Worm (Caenorhabditis elegans) whole organism, late embryonic: ENCODE results near the gene gcsh-1.

ENCODE experiments used
- F13H6.1 ChIP-seq: sonication (generic microtip); optimal IDR thresholded peaks from 2 replicates; lab custom pipeline; 2016; ENCODE audit warnings: missing genetic modification characterization, missing compliant biosample characterization
- K09A11.1 ChIP-seq: sonication (generic microtip); optimal IDR thresholded peaks from 2 replicates; lab custom pipeline; 2017; ENCODE audit warnings: antibody characterized with exemption, mild to moderate bottlenecking, missing genetic modification characterization, missing compliant biosample characterization; ENCODE audit not compliant: insufficient read depth
- T23F11.4 ChIP-seq: fragments of 200-800 bp; sonication (Bioruptor generic); optimal IDR thresholded peaks from 2 replicates; lab custom pipeline; 2018; ENCODE audit warnings: mild to moderate bottlenecking, missing genetic modification characterization, missing compliant biosample characterization
- Y22D7AL.16 ChIP-seq: sonication (generic microtip); optimal IDR thresholded peaks from 2 replicates; lab custom pipeline; 2016; ENCODE audit warnings: missing genetic modification characterization, missing compliant biosample characterization
- ahr-1 ChIP-seq: sonication (generic microtip); optimal IDR thresholded peaks from 2 replicates; lab custom pipeline; 2016; ENCODE audit warnings: missing genetic modification characterization, missing compliant biosample characterization
- ama-1 ChIP-seq: fragments of 150-350 bp; optimal IDR thresholded peaks from 2 replicates; lab custom pipeline; 2014
- ceh-14 ChIP-seq: sonication (generic microtip); optimal IDR thresholded peaks from 2 replicates; lab custom pipeline; 2016; ENCODE audit warnings: missing genotype, missing genetic modification characterization, missing compliant biosample characterization
- ceh-18 ChIP-seq: sonication (generic microtip); optimal IDR thresholded peaks from 2 replicates; lab custom pipeline; 2016; ENCODE audit warnings: missing genetic modification characterization, missing compliant biosample characterization
- ceh-22 ChIP-seq: sonication (generic microtip); optimal IDR thresholded peaks from 2 replicates; lab custom pipeline; 2017; ENCODE audit warnings: missing biosample characterization, missing genetic modification characterization
- ceh-30 ChIP-seq: fragments of 150-350 bp; optimal IDR thresholded peaks from 2 replicates; lab custom pipeline; 2014; ENCODE audit warnings: missing biosample characterization, missing genetic modification characterization
- ceh-34 ChIP-seq: sonication (generic microtip); optimal IDR thresholded peaks from 2 replicates; lab custom pipeline; 2016; ENCODE audit warnings: mild to moderate bottlenecking, missing genetic modification characterization, missing compliant biosample characterization
- ceh-48 ChIP-seq: sonication (generic microtip); optimal IDR thresholded peaks from 2 replicates; lab custom pipeline; 2016; ENCODE audit warnings: missing genetic modification characterization, inconsistent platforms, missing compliant biosample characterization
- ceh-6 ChIP-seq: fragments of 200-800 bp; sonication (Bioruptor generic); optimal IDR thresholded peaks from 2 replicates; lab custom pipeline; 2018; ENCODE audit warnings: mild to moderate bottlenecking, missing genetic modification characterization, missing compliant biosample characterization
- ceh-9 ChIP-seq: sonication (generic microtip); optimal IDR thresholded peaks from 2 replicates; lab custom pipeline; 2016; ENCODE audit warnings: mild to moderate bottlenecking, missing genetic modification characterization, inconsistent platforms, missing compliant biosample characterization
- dve-1 ChIP-seq: sonication (generic microtip); optimal IDR thresholded peaks from 2 replicates; lab custom pipeline; 2017; ENCODE audit warnings: antibody characterized with exemption, mild to moderate bottlenecking, missing genetic modification characterization, missing compliant biosample characterization
- elt-2 ChIP-seq: sonication (generic microtip); optimal IDR thresholded peaks from 2 replicates; lab custom pipeline; 2016; ENCODE audit warnings: missing genetic modification reagents, missing genetic modification characterization, missing compliant biosample characterization
- elt-4 ChIP-seq: sonication (generic microtip); optimal IDR thresholded peaks from 2 replicates; lab custom pipeline; 2016; ENCODE audit warnings: missing genetic modification characterization, missing compliant biosample characterization
- ets-4 ChIP-seq: sonication (generic microtip); optimal IDR thresholded peaks from 2 replicates; lab custom pipeline; 2016; ENCODE audit warnings: missing genetic modification characterization, missing compliant biosample characterization
- eyg-1 ChIP-seq: sonication (generic microtip); optimal IDR thresholded peaks from 2 replicates; lab custom pipeline; 2016; ENCODE audit warnings: missing genotype, missing genetic modification characterization, missing compliant biosample characterization
- fax-1 ChIP-seq: sonication (generic microtip); optimal IDR thresholded peaks from 2 replicates; lab custom pipeline; 2016; ENCODE audit warnings: missing genotype, missing genetic modification characterization, missing compliant biosample characterization
- fkh-6 ChIP-seq: sonication (generic microtip); optimal IDR thresholded peaks from 2 replicates; lab custom pipeline; 2016; ENCODE audit warnings: missing genetic modification characterization, missing compliant biosample characterization
- gmeb-2 ChIP-seq: sonication (generic microtip); optimal IDR thresholded peaks from 2 replicates; lab custom pipeline; 2016; ENCODE audit warnings: missing genetic modification characterization, inconsistent platforms, missing compliant biosample characterization
- hlh-15 ChIP-seq: sonication (generic microtip); optimal IDR thresholded peaks from 2 replicates; lab custom pipeline; 2016; ENCODE audit warnings: missing genetic modification characterization, missing compliant biosample characterization
- hlh-30 ChIP-seq: sonication (generic microtip); optimal IDR thresholded peaks from 2 replicates; lab custom pipeline; 2017; ENCODE audit warnings: antibody characterized with exemption, missing genetic modification characterization, missing compliant biosample characterization; ENCODE audit not compliant: insufficient read depth
- hlh-6 ChIP-seq: sonication (generic microtip); optimal IDR thresholded peaks from 2 replicates; lab custom pipeline; 2016; ENCODE audit warnings: missing genotype, missing genetic modification characterization, missing compliant biosample characterization
- hlh-8 ChIP-seq: sonication (generic microtip); optimal IDR thresholded peaks from 2 replicates; lab custom pipeline; 2016; ENCODE audit warnings: missing genotype, missing genetic modification characterization, missing compliant biosample characterization
- lim-6 ChIP-seq: sonication (generic microtip); optimal IDR thresholded peaks from 2 replicates; lab custom pipeline; 2016; ENCODE audit warnings: missing genetic modification characterization, missing compliant biosample characterization
- madf-2 ChIP-seq: sonication (generic microtip); optimal IDR thresholded peaks from 2 replicates; lab custom pipeline; 2017; ENCODE audit warnings: missing genetic modification characterization, missing compliant biosample characterization
- nfya-1 ChIP-seq: sonication (generic microtip); optimal IDR thresholded peaks from 2 replicates; lab custom pipeline; 2017; ENCODE audit warnings: missing genetic modification characterization, mild to moderate bottlenecking, missing compliant biosample characterization, antibody characterized with exemption, moderate library complexity
- nhr-11 ChIP-seq: fragments of 150-350 bp; optimal IDR thresholded peaks from 2 replicates; lab custom pipeline; 2014; ENCODE audit warnings: missing biosample characterization, missing genetic modification characterization
- odd-2 ChIP-seq: sonication (generic microtip); optimal IDR thresholded peaks from 2 replicates; lab custom pipeline; 2017; ENCODE audit warnings: antibody characterized with exemption, mild to moderate bottlenecking, missing genetic modification characterization, missing compliant biosample characterization
- pag-3 ChIP-seq: sonication (generic microtip); optimal IDR thresholded peaks from 2 replicates; lab custom pipeline; 2016; ENCODE audit warnings: missing compliant biosample characterization, missing genetic modification characterization, borderline replicate concordance
- pat-9 ChIP-seq: fragments of 200-800 bp; sonication (Bioruptor generic); optimal IDR thresholded peaks from 2 replicates; lab custom pipeline; 2018; ENCODE audit warnings: mild to moderate bottlenecking, missing genetic modification characterization, moderate library complexity, missing compliant biosample characterization
- pax-1 ChIP-seq: fragments of 150-350 bp; optimal IDR thresholded peaks from 2 replicates; lab custom pipeline; 2014; ENCODE audit warnings: missing biosample characterization, missing genetic modification characterization
- pha-2 ChIP-seq: sonication (generic microtip); optimal IDR thresholded peaks from 2 replicates; lab custom pipeline; 2017; ENCODE audit warnings: mild to moderate bottlenecking, missing genetic modification characterization, missing compliant biosample characterization
- pha-4 ChIP-seq: fragments of 150-350 bp; optimal IDR thresholded peaks from 2 replicates; lab custom pipeline; 2018; ENCODE audit warnings: missing biosample characterization, missing genetic modification reagents, missing genetic modification characterization
- pqm-1 ChIP-seq: sonication (generic microtip); optimal IDR thresholded peaks from 2 replicates; lab custom pipeline; 2016; ENCODE audit warnings: missing genetic modification characterization, missing compliant biosample characterization
- pros-1 ChIP-seq: fragments of 150-350 bp; optimal IDR thresholded peaks from 2 replicates; lab custom pipeline; 2014; ENCODE audit warnings: missing biosample characterization, missing genetic modification reagents, missing genetic modification characterization
- rnt-1 ChIP-seq: sonication (generic microtip); optimal IDR thresholded peaks from 2 replicates; lab custom pipeline; 2016; ENCODE audit warnings: missing genetic modification characterization, missing compliant biosample characterization
- sox-2 ChIP-seq: fragments of 200-800 bp; sonication (Bioruptor generic); IDR thresholded peaks from 2 replicates; pipeline ENCODE4 v1.3.6; 2022; ENCODE audit warnings: missing genetic modification reagents, missing genetic modification characterization, missing compliant biosample characterization
- sox-4 ChIP-seq: sonication (generic microtip); optimal IDR thresholded peaks from 2 replicates; lab custom pipeline; 2017; ENCODE audit warnings: mild to moderate bottlenecking, missing genetic modification characterization, inconsistent platforms, missing compliant biosample characterization
- syd-9 ChIP-seq: sonication (generic microtip); optimal IDR thresholded peaks from 2 replicates; lab custom pipeline; 2016; ENCODE audit warnings: mild to moderate bottlenecking, missing genetic modification characterization, moderate library complexity, missing compliant biosample characterization
- tbx-2 ChIP-seq: sonication (generic microtip); optimal IDR thresholded peaks from 2 replicates; lab custom pipeline; 2016; ENCODE audit warnings: missing genetic modification characterization, missing compliant biosample characterization
- ttx-3 ChIP-seq: sonication (generic microtip); optimal IDR thresholded peaks from 2 replicates; lab custom pipeline; 2016; ENCODE audit warnings: missing genetic modification reagents, missing genetic modification characterization, missing compliant biosample characterization
- unc-3 ChIP-seq, 2 experiments: fragments of 200-800 bp in 1 of 2; sonication (Bioruptor generic) in 1 of 2; sonication (generic microtip) in 1 of 2; conservative IDR thresholded peaks in 1 of 2; optimal IDR thresholded peaks in 1 of 2; 2 replicates each; pipeline versions ENCODE4 v1.3.6 to Lab custom; 2016 to 2022; ENCODE audit warnings: missing compliant biosample characterization in 2 of 2, missing genetic modification characterization in 2 of 2, missing genetic modification reagents in 1 of 2
- unc-42 ChIP-seq: sonication (generic microtip); optimal IDR thresholded peaks from 2 replicates; lab custom pipeline; 2016; ENCODE audit warnings: missing genotype, missing genetic modification characterization, missing compliant biosample characterization
- unc-86 ChIP-seq: sonication (generic microtip); optimal IDR thresholded peaks from 2 replicates; lab custom pipeline; 2016; ENCODE audit warnings: missing genetic modification characterization, missing compliant biosample characterization
- zip-5 ChIP-seq: sonication (generic microtip); optimal IDR thresholded peaks from 2 replicates; lab custom pipeline; 2016; ENCODE audit warnings: missing genetic modification characterization, missing compliant biosample characterization
- ztf-16 ChIP-seq: sonication (generic microtip); optimal IDR thresholded peaks from 2 replicates; lab custom pipeline; 2017; ENCODE audit warnings: missing genetic modification characterization, missing compliant biosample characterization

The gcsh-1 gene

ce11 chrX:14561416-14561973 lies 46.6 kb upstream of the gcsh-1 start (continued):
- no peak for TF ChIP-seq ceh-6 (GFP tag; lab: Kevin White, UChicago)
- TF ChIP-seq unc-86 (tag; lab: Kevin White, UChicago) = no peak
- no peak for TF ChIP-seq pat-9
- no peak for TF ChIP-seq ttx-3 (tag; lab: Kevin White, UChicago)
- peak; percentile 81 for TF ChIP-seq unc-42 (tag; lab: Kevin White, UChicago)
- no peak for TF ChIP-seq unc-3 (GFP tag; conservative IDR thresholded peaks at IDR 0.05; lab: Robert Waterston, UW)
- TF ChIP-seq unc-3 (tag; optimal IDR thresholded peaks at IDR 0.05; lab: Kevin White, UChicago) = no peak
- TF ChIP-seq ceh-34 (tag; lab: Kevin White, UChicago) = peak; percentile 25
- no peak for TF ChIP-seq pha-4 (tag; lab: Kevin White, UChicago)
- TF ChIP-seq odd-2 (tag; lab: Kevin White, UChicago) = no peak
- TF ChIP-seq pha-2 (tag; lab: Kevin White, UChicago) = no peak
- no peak for TF ChIP-seq ets-4 (tag; lab: Kevin White, UChicago)
- TF ChIP-seq K09A11.1 = no peak
- TF ChIP-seq pros-1 = no peak
- no peak for TF ChIP-seq hlh-15 (tag; lab: Kevin White, UChicago)
- TF ChIP-seq elt-2 = no peak
- no peak for TF ChIP-seq fax-1 (tag; lab: Kevin White, UChicago)
- TF ChIP-seq ceh-14 = no peak
- TF ChIP-seq hlh-6 = peak; percentile 4
- no peak for TF ChIP-seq ztf-16 (tag; lab: Kevin White, UChicago)
- no peak for TF ChIP-seq fkh-6 (tag; lab: Kevin White, UChicago)
- no peak for TF ChIP-seq nhr-11
- no peak for TF ChIP-seq ahr-1 (tag; lab: Kevin White, UChicago)
- no peak for TF ChIP-seq ceh-22
- TF ChIP-seq Y22D7AL.16 = no peak
- no peak for TF ChIP-seq eyg-1 (tag; lab: Kevin White, UChicago)
- TF ChIP-seq pqm-1 (tag; lab: Kevin White, UChicago) = no peak
- peak; percentile 2 for TF ChIP-seq rnt-1 (tag; lab: Kevin White, UChicago)
- peak; percentile 49 for TF ChIP-seq nfya-1 (tag; lab: Kevin White, UChicago)
- no peak for TF ChIP-seq hlh-8 (tag; lab: Kevin White, UChicago)
- TF ChIP-seq madf-2 (tag; lab: Kevin White, UChicago) = no peak
- no peak for TF ChIP-seq pag-3 (tag; lab: Kevin White, UChicago)
- TF ChIP-seq ceh-9 (tag; lab: Kevin White, UChicago) = no peak
- no peak for TF ChIP-seq elt-4 (tag; lab: Kevin White, UChicago)
- no peak for TF ChIP-seq dve-1 (tag; lab: Kevin White, UChicago)
- TF ChIP-seq, all 69 proteins: peak for 9

ce11 chrX:14560297-14560680 lies 45.4 kb upstream of the gcsh-1 start:
- TF ChIP-seq ama-1 (lab: Kevin White, UChicago) = no peak
- TF ChIP-seq pag-3 (tag; lab: Kevin White, UChicago) = peak; percentile 63
- no peak for TF ChIP-seq gmeb-2
- TF ChIP-seq pat-9 = no peak
- TF ChIP-seq T23F11.4 (GFP tag; lab: Kevin White, UChicago) = peak; percentile 42
- TF ChIP-seq ceh-9 (tag; lab: Kevin White, UChicago) = no peak
- no peak for TF ChIP-seq elt-4 (tag; lab: Kevin White, UChicago)
- TF ChIP-seq eyg-1 (tag; lab: Kevin White, UChicago) = no peak
- TF ChIP-seq nfya-1 (tag; lab: Kevin White, UChicago) = peak; percentile 86
- no peak for TF ChIP-seq zip-5 (tag; lab: Kevin White, UChicago)
- TF ChIP-seq unc-42 (tag; lab: Kevin White, UChicago) = peak; percentile 49
- no peak for TF ChIP-seq sox-4 (tag; lab: Kevin White, UChicago)
- TF ChIP-seq fkh-6 (tag; lab: Kevin White, UChicago) = no peak
- peak; percentile 95 for TF ChIP-seq F13H6.1 (tag; lab: Kevin White, UChicago)
- no peak for TF ChIP-seq madf-2 (tag; lab: Kevin White, UChicago)
- no peak for TF ChIP-seq Y22D7AL.16
- TF ChIP-seq sox-2 = no peak
- no peak for TF ChIP-seq ceh-6 (GFP tag; lab: Kevin White, UChicago)
- peak; percentile 61 for TF ChIP-seq ceh-30 (tag; lab: Kevin White, UChicago)
- TF ChIP-seq pros-1 = peak; percentile 75
- TF ChIP-seq hlh-15 (tag; lab: Kevin White, UChicago) = no peak
- TF ChIP-seq dve-1 (tag; lab: Kevin White, UChicago) = peak; percentile 97
- peak; percentile 94 for TF ChIP-seq tbx-2
- TF ChIP-seq pax-1 (tag; lab: Kevin White, UChicago) = peak; percentile 70
- TF ChIP-seq ceh-48 (tag; lab: Kevin White, UChicago) = no peak
- TF ChIP-seq ceh-18 (tag; lab: Kevin White, UChicago) = peak; percentile 95
- TF ChIP-seq rnt-1 (tag; lab: Kevin White, UChicago) = peak; percentile 89
- no peak for TF ChIP-seq nhr-11
- peak; percentile 31 for TF ChIP-seq syd-9 (tag; lab: Kevin White, UChicago)
- TF ChIP-seq hlh-30 (tag; lab: Kevin White, UChicago) = peak; percentile 77
- peak; percentile 99 for TF ChIP-seq ceh-34 (tag; lab: Kevin White, UChicago)
- TF ChIP-seq lim-6 (tag; lab: Kevin White, UChicago) = no peak
